Fruit fly (Drosophila melanogaster) whole organism, adult: ENCODE measurements around the gene CG42656.

ENCODE experiments used
- CG12768 ChIP-seq: fragments of 200-800 bp; sonication (Bioruptor generic); optimal IDR thresholded peaks from 2 replicates; lab custom pipeline; 2017; ENCODE audit warnings: missing biosample characterization, missing genetic modification characterization, mild to moderate bottlenecking, moderate library complexity, missing genetic modification reagents
- CG14711 ChIP-seq: fragments of 200-800 bp; sonication (Bioruptor generic); optimal IDR thresholded peaks from 2 replicates; lab custom pipeline; 2018; ENCODE audit warnings: missing biosample characterization, mild to moderate bottlenecking, missing genetic modification characterization, moderate library complexity
- CG1620 ChIP-seq: fragments of 200-800 bp; sonication (Bioruptor generic); optimal IDR thresholded peaks from 2 replicates; lab custom pipeline; 2016; ENCODE audit warnings: missing biosample characterization, missing genetic modification characterization
- CG33017 ChIP-seq: fragments of 200-800 bp; sonication (Bioruptor generic); optimal IDR thresholded peaks from 2 replicates; lab custom pipeline; 2018; ENCODE audit warnings: missing biosample characterization, mild to moderate bottlenecking, missing genetic modification characterization, moderate library complexity
- CG5204 ChIP-seq: fragments of 200-800 bp; sonication (Bioruptor generic); optimal IDR thresholded peaks from 2 replicates; lab custom pipeline; 2016; ENCODE audit warnings: missing biosample characterization, missing genetic modification characterization
- CG7101 ChIP-seq: fragments of 200-800 bp; sonication (Bioruptor generic); optimal IDR thresholded peaks from 2 replicates; lab custom pipeline; 2018; ENCODE audit warnings: missing biosample characterization, mild to moderate bottlenecking, missing genetic modification characterization, moderate library complexity
- Clk ChIP-seq: fragments of 200-800 bp; sonication (Bioruptor generic); optimal IDR thresholded peaks from 2 replicates; lab custom pipeline; 2017; ENCODE audit warnings: missing biosample characterization, missing genetic modification characterization
- Crg-1 ChIP-seq: fragments of 200-800 bp; sonication (Bioruptor generic); optimal IDR thresholded peaks from 2 replicates; lab custom pipeline; 2016; ENCODE audit warnings: missing biosample characterization, missing genetic modification characterization
- Mnt ChIP-seq: fragments of 200-800 bp; sonication (Bioruptor generic); optimal IDR thresholded peaks from 2 replicates; lab custom pipeline; 2016; ENCODE audit warnings: missing biosample characterization, mild to moderate bottlenecking, missing genetic modification characterization
- bab1 ChIP-seq: fragments of 200-800 bp; sonication (Bioruptor generic); optimal IDR thresholded peaks from 3 replicates; lab custom pipeline; 2019; ENCODE audit warnings: missing biosample characterization, mild to moderate bottlenecking, missing genetic modification characterization, moderate library complexity
- cic ChIP-seq: fragments of 200-800 bp; sonication (Bioruptor generic); optimal IDR thresholded peaks from 2 replicates; lab custom pipeline; 2017; ENCODE audit warnings: missing biosample characterization, mild to moderate bottlenecking, missing genetic modification characterization, moderate library complexity
- cnc ChIP-seq, 2 experiments: fragments of >200 bp; optimal IDR thresholded peaks; 2 replicates each; lab custom pipeline; 2017
- ovo ChIP-seq: fragments of 200-800 bp; sonication (Bioruptor generic); optimal IDR thresholded peaks from 2 replicates; lab custom pipeline; 2016; ENCODE audit warnings: missing biosample characterization, missing genetic modification characterization
- toe ChIP-seq: fragments of 200-800 bp; sonication (Bioruptor generic); optimal IDR thresholded peaks from 2 replicates; lab custom pipeline; 2016; ENCODE audit warnings: missing biosample characterization, missing genetic modification characterization

- TF ChIP-seq CG33017 (no peak), CG12768 (GFP tag; lab: Kevin White, UChicago) (no peak), CG14711 (tag; lab: Kevin White, UChicago) (no peak), Crg-1 (GFP tag; lab: Kevin White, UChicago) (no peak), CG1620 (no peak), cnc (optimal IDR thresholded peaks at IDR 0.05; lab: Kevin White, UChicago) (peak; percentile 17 to 92), Clk (GFP tag; lab: Kevin White, UChicago) (no peak), Mnt (no peak), cic (GFP tag; lab: Kevin White, UChicago) (no peak), bab1 (GFP tag; lab: Kevin White, UChicago) (no peak), toe (GFP tag; lab: Kevin White, UChicago) (no peak), ovo (no peak), CG5204 (GFP tag; lab: Kevin White, UChicago) (no peak), CG7101 (no peak)
Observed at dm6 chr3R:7489902-7490301, 3.2 kb downstream of the CG42656 start.
